Fruit fly (Drosophila melanogaster): ENCODE measurements around the gene CG9231.

CG9231 gene

dm6 chr3L:19560695-19561246 is 25.0 kb downstream of the CG9231 start (continued):
- TF ChIP-seq psq (GFP tag; optimal IDR thresholded peaks at IDR 0.05) = peak; percentile 82
- peak; percentile 96 for TF ChIP-seq CG15479 (GFP tag; optimal IDR thresholded peaks at IDR 0.05)
- peak; percentile 96 for TF ChIP-seq Chrac-16 (GFP tag; optimal IDR thresholded peaks at IDR 0.05)
- TF ChIP-seq CG10147 (GFP tag; optimal IDR thresholded peaks at IDR 0.05) = peak; percentile 94
- peak; percentile 88 for TF ChIP-seq cato (GFP tag; optimal IDR thresholded peaks at IDR 0.05; ENCODE audit: borderline replicate concordance)
- TF ChIP-seq fd3F (GFP tag; optimal IDR thresholded peaks at IDR 0.05) = peak; percentile 93
- peak; percentile 97 for TF ChIP-seq chm (GFP tag; IDR thresholded peaks at IDR 0.05)
- peak; percentile 87 for TF ChIP-seq CG11456 (GFP tag; IDR thresholded peaks at IDR 0.05)
- peak; percentile 94 for TF ChIP-seq slbo (GFP tag; IDR thresholded peaks at IDR 0.05)
- TF ChIP-seq NC2α (GFP tag; optimal IDR thresholded peaks at IDR 0.05) = peak; percentile 87
- peak; percentile 94 for TF ChIP-seq danr (GFP tag; IDR thresholded peaks at IDR 0.05)
- TF ChIP-seq CTCF (GFP tag; optimal IDR thresholded peaks at IDR 0.05) = peak; percentile 47
- peak; percentile 85 for TF ChIP-seq dm (GFP tag; optimal IDR thresholded peaks at IDR 0.05)
- TF ChIP-seq CG10209 (GFP tag; optimal IDR thresholded peaks at IDR 0.05) = peak; percentile 95
- peak; percentile 94 for TF ChIP-seq CG8388 (GFP tag; optimal IDR thresholded peaks at IDR 0.05)
- peak; percentile 96 for TF ChIP-seq E2f1 (GFP tag; IDR thresholded peaks at IDR 0.05)
- peak; percentile 87 for TF ChIP-seq jing (GFP tag; optimal IDR thresholded peaks at IDR 0.05)
- peak; percentile 91 for TF ChIP-seq klu (GFP tag; IDR thresholded peaks at IDR 0.05)
- TF ChIP-seq sens (GFP tag) = peak; percentile 99
- peak; percentile 95 for TF ChIP-seq CG11695 (GFP tag; IDR thresholded peaks at IDR 0.05)
- no peak for TF ChIP-seq Doc3 (GFP tag; IDR thresholded peaks at IDR 0.05; ENCODE audit: partially characterized antibody)
- TF ChIP-seq Dp (GFP tag; optimal IDR thresholded peaks at IDR 0.05) = peak; percentile 2
- peak; percentile 95 for TF ChIP-seq Spps (tag; optimal IDR thresholded peaks at IDR 0.05)
- peak; percentile 90 for TF ChIP-seq slp2 (GFP tag; optimal IDR thresholded peaks at IDR 0.05)
- TF ChIP-seq NC2β (GFP tag; optimal IDR thresholded peaks at IDR 0.05) = peak; percentile 91
- peak; percentile 62 for TF ChIP-seq Sry-β (GFP tag; optimal IDR thresholded peaks at IDR 0.05)
- peak; percentile 91 for TF ChIP-seq gcm2 (GFP tag; optimal IDR thresholded peaks at IDR 0.05)
- TF ChIP-seq ems (GFP tag; optimal IDR thresholded peaks at IDR 0.05) = peak; percentile 92
- peak; percentile 95 for TF ChIP-seq CG13296 (GFP tag; optimal IDR thresholded peaks at IDR 0.05)
- TF ChIP-seq CG8359 (GFP tag; optimal IDR thresholded peaks at IDR 0.05; ENCODE audit: borderline replicate concordance) = peak; percentile 92
- TF ChIP-seq sna (GFP tag; IDR thresholded peaks at IDR 0.05; ENCODE audit: partially characterized antibody) = no peak
- peak; percentile 81 for TF ChIP-seq Kr (GFP tag; optimal IDR thresholded peaks at IDR 0.05)
- TF ChIP-seq mam (GFP tag; optimal IDR thresholded peaks at IDR 0.05) = peak; percentile 90
- TF ChIP-seq caup (GFP tag; optimal IDR thresholded peaks at IDR 0.05; ENCODE audit: severe bottlenecking) = peak; percentile 94
- no peak for TF ChIP-seq mld (GFP tag; IDR thresholded peaks at IDR 0.05; ENCODE audit: partially characterized antibody)
- peak; percentile 94 for TF ChIP-seq seq (GFP tag; IDR thresholded peaks at IDR 0.05)
- TF ChIP-seq row (GFP tag; IDR thresholded peaks at IDR 0.05) = peak; percentile 96
- peak; percentile 94 for TF ChIP-seq CG11504 (tag; optimal IDR thresholded peaks at IDR 0.05)
- TF ChIP-seq Lpt (GFP tag; optimal IDR thresholded peaks at IDR 0.05) = no peak
- TF ChIP-seq tll (GFP tag; optimal IDR thresholded peaks at IDR 0.05) = peak in 1 of 2 experiments; percentile 92
- TF ChIP-seq Optix (GFP tag; IDR thresholded peaks at IDR 0.05) = peak; percentile 94
- peak; percentile 79 for TF ChIP-seq CG11085 (GFP tag; IDR thresholded peaks at IDR 0.05)
- peak; percentile 93 for TF ChIP-seq rib (GFP tag; IDR thresholded peaks at IDR 0.05)
- peak; percentile 93 for TF ChIP-seq Hr3 (GFP tag; optimal IDR thresholded peaks at IDR 0.05)
- TF ChIP-seq Hmr (GFP tag; optimal IDR thresholded peaks at IDR 0.05) = peak; percentile 93
- TF ChIP-seq CG11696 (GFP tag; IDR thresholded peaks at IDR 0.05) = peak; percentile 85; the same call in 1 of the 2 replicates
- TF ChIP-seq sqz (GFP tag; optimal IDR thresholded peaks at IDR 0.05) = peak; percentile 93
- peak; percentile 91 for TF ChIP-seq dati (GFP tag; IDR thresholded peaks at IDR 0.05)
- peak; percentile 93 for TF ChIP-seq tgo (GFP tag; IDR thresholded peaks at IDR 0.05)
- TF ChIP-seq CG9215 (GFP tag; IDR thresholded peaks at IDR 0.05) = peak; percentile 87
- TF ChIP-seq CG1647 (GFP tag; optimal IDR thresholded peaks at IDR 0.05) = peak; percentile 91

All from whole organism, embryonic.